Worm (Caenorhabditis elegans): ENCODE measurements around the gene nuc-1.

DNA sequence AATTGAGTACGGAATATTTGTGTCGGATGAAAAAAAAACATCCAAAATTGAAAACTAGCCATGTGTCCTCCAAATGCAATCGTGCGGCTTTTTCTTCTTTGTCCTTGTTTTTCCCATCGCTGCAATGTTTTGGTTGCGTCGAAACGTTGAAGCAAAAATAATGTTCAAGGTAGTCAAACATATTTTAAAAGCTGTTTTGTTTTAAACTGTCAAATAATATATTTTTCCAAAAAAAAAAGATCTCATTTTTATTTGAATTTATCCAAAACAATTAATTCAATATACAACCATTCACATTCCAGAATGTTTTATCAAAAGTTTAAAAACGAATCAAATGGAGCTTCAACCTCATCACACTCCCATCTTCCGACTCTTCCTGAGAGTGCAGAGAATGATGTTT, 21.0 kb upstream of the nuc-1 start, which contains the start of gene C07B5.6:
- TF ChIP-seq cog-1 (tag; optimal IDR thresholded peaks at IDR 0.05) (no peak), flt-1 (GFP tag; IDR thresholded peaks at IDR 0.05) (no peak), tab-1 (GFP tag; IDR thresholded peaks at IDR 0.05) (no peak), ztf-23 (GFP tag; IDR thresholded peaks at IDR 0.05) (no peak)
